Fruit fly (Drosophila melanogaster) whole organism, pupa: ENCODE results near the gene Remo.

Source experiments
- CG10348 ChIP-seq: fragments of 200-800 bp; sonication (Bioruptor generic); IDR thresholded peaks from 2 replicates; pipeline ENCODE4 v1.3.6; 2022; ENCODE audit warnings: missing biosample characterization, missing genetic modification characterization
- CG12605 ChIP-seq: fragments of 200-800 bp; sonication (Bioruptor generic); IDR thresholded peaks from 2 replicates; pipeline ENCODE4 v1.3.6; 2022; ENCODE audit warnings: missing biosample characterization, missing genetic modification characterization
- CG32121 ChIP-seq: fragments of 200-800 bp; sonication (Bioruptor generic); IDR thresholded peaks from 2 replicates; pipeline ENCODE4 v1.3.6; 2022; ENCODE audit warnings: missing biosample characterization, missing genetic modification characterization
- CG34367 ChIP-seq: fragments of 200-800 bp; sonication (Bioruptor generic); optimal IDR thresholded peaks from 2 replicates; lab custom pipeline; 2018; ENCODE audit warnings: missing biosample characterization, mild to moderate bottlenecking, missing genetic modification characterization
- CG4496 ChIP-seq: fragments of 200-800 bp; sonication (Bioruptor generic); IDR thresholded peaks from 3 replicates; pipeline ENCODE4 v1.3.6; 2022; ENCODE audit warnings: missing biosample characterization, missing genetic modification characterization
- CG8301 ChIP-seq: fragments of 200-800 bp; sonication (Bioruptor generic); optimal IDR thresholded peaks from 2 replicates; lab custom pipeline; 2018; ENCODE audit warnings: missing biosample characterization, mild to moderate bottlenecking, missing genetic modification characterization
- D1 ChIP-seq: fragments of 200-800 bp; sonication (Bioruptor generic); optimal IDR thresholded peaks from 2 replicates; lab custom pipeline; 2018; ENCODE audit warnings: missing biosample characterization, mild to moderate bottlenecking, missing genetic modification characterization, moderate library complexity
- EcR ChIP-seq: fragments of 200-800 bp; sonication (Bioruptor generic); optimal IDR thresholded peaks from 3 replicates; lab custom pipeline; 2019; ENCODE audit warnings: missing biosample characterization, missing genetic modification characterization, mild to moderate bottlenecking, moderate library complexity, missing genetic modification reagents
- Ets98B ChIP-seq: fragments of 200-800 bp; sonication (Bioruptor generic); IDR thresholded peaks from 2 replicates; pipeline ENCODE4 v1.3.6; 2022; ENCODE audit warnings: missing biosample characterization, missing genetic modification characterization
- Pif1A ChIP-seq: fragments of 200-800 bp; sonication (Bioruptor generic); optimal IDR thresholded peaks from 3 replicates; lab custom pipeline; 2016; ENCODE audit warnings: missing biosample characterization, missing genetic modification characterization
- Pif1B ChIP-seq: fragments of 200-800 bp; sonication (Bioruptor generic); optimal IDR thresholded peaks from 3 replicates; lab custom pipeline; 2016; ENCODE audit warnings: missing biosample characterization, missing genetic modification characterization
- Snoo ChIP-seq: fragments of 200-800 bp; sonication (Bioruptor generic); optimal IDR thresholded peaks from 3 replicates; lab custom pipeline; 2017; ENCODE audit warnings: missing biosample characterization, mild to moderate bottlenecking, missing genetic modification characterization, inconsistent platforms
- fd96Ca ChIP-seq: fragments of 200-800 bp; sonication (Bioruptor generic); IDR thresholded peaks from 3 replicates; pipeline ENCODE4 v1.3.6; 2022; ENCODE audit warnings: missing biosample characterization, missing genetic modification characterization
- rn ChIP-seq: fragments of 200-800 bp; sonication (Bioruptor generic); IDR thresholded peaks from 2 replicates; pipeline ENCODE4 v1.3.6; 2022; ENCODE audit warnings: missing biosample characterization, missing genetic modification characterization

The Remo gene

DNA sequence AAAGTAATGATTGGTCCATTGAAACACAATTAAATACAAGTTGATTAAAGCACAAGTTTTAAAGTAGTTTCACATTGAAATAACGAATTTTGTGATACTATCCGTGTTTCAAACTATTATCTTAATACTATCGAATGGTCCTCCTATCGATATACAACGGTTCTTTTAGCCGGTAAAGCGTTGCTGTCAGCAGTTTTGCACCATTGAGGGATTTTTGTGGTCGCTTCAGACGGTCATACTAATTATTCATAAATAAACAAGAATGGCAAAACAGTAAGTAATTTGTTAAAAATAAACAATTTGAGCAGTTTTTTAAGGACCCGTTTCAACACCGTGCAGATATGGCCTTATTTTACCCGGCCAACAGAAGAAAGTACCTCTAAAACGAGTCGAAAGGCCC is 50.3 kb downstream of the Remo start, which contains the start of gene CG15747:
CG15747 (plus strand) TSS at position 206 of the 400 bp plus-strand sequence.
- no peak for TF ChIP-seq rn (GFP tag; lab: Robert Waterston, UW)
- no peak for TF ChIP-seq fd96Ca (GFP tag; lab: Robert Waterston, UW)
- no peak for TF ChIP-seq Pif1A (GFP tag; lab: Kevin White, UChicago)
- TF ChIP-seq CG4496 (GFP tag; lab: Robert Waterston, UW), result no peak
- TF ChIP-seq EcR (GFP tag; lab: Kevin White, UChicago), result no peak
- no peak for TF ChIP-seq CG12605 (GFP tag; lab: Robert Waterston, UW)
- no peak for TF ChIP-seq CG8301 (tag; lab: Kevin White, UChicago)
- no peak for TF ChIP-seq CG34367 (tag; lab: Kevin White, UChicago)
- TF ChIP-seq Snoo, result no peak
- no peak for TF ChIP-seq D1 (tag; lab: Kevin White, UChicago)
- TF ChIP-seq CG32121, result no peak
- no peak for TF ChIP-seq CG10348 (GFP tag; lab: Robert Waterston, UW)
- no peak for TF ChIP-seq Pif1B (GFP tag; lab: Kevin White, UChicago)
- no peak for TF ChIP-seq Ets98B (GFP tag; lab: Robert Waterston, UW)
